Worm (Caenorhabditis elegans): ENCODE measurements around the gene lev-8.

DNA sequence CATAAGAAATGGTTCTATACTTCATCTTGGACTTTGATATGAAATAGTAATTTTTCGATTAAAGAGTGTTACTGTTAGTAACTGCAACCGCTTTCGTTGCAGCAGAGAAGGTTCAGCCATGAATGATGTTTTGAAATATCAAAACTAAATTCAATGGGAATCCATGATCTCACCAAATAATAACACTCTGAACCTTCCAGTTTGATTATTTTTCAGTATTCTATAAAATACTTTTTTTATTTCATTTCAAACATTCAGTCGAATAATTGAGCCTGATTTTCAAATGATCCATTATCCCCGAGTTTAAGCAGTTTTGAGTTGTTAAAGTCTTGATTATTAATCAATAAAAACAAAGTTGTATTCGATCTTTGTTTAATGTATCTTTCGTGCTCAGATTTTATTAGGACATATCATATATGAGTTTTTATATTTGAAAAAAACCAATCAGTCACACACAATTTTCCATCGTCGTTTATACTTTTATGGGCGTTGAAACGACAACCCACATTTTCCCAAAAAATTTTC lies 23.4 kb upstream of the lev-8 start, which contains the start of gene gcp-2.2:
- TF ChIP-seq T22C8.4 (GFP tag; IDR thresholded peaks at IDR 0.05), result no peak
- TF ChIP-seq ztf-29 (GFP tag; IDR thresholded peaks at IDR 0.05), result no peak
- TF ChIP-seq cog-1 (tag; optimal IDR thresholded peaks at IDR 0.05), result no peak
